Worm (Caenorhabditis elegans): ENCODE results near the gene R07E5.6.

The R07E5.6 gene

ce11 chrIII:4441781-4442180 is 43.2 kb downstream of the R07E5.6 start, which contains the start of gene nex-3:
nex-3 (plus strand) TSS chrIII:4442081.
- TF ChIP-seq zag-1 (tag; optimal IDR thresholded peaks at IDR 0.05) (no peak), F13H6.1 (tag; optimal IDR thresholded peaks at IDR 0.05) (no peak), mab-5 (tag; optimal IDR thresholded peaks at IDR 0.05) (no peak), ztf-4 (tag; optimal IDR thresholded peaks at IDR 0.05) (no peak), nhr-10 (tag; optimal IDR thresholded peaks at IDR 0.05) (no peak), lin-13 (GFP tag; optimal IDR thresholded peaks at IDR 0.05) (no peak), sma-3 (GFP tag; optimal IDR thresholded peaks at IDR 0.05) (no peak), nhr-237 (tag; optimal IDR thresholded peaks at IDR 0.05) (no peak), dmd-4 (tag; optimal IDR thresholded peaks at IDR 0.05) (no peak), R02D3.7 (tag; optimal IDR thresholded peaks at IDR 0.05) (no peak), nhr-25 (tag; optimal IDR thresholded peaks at IDR 0.05) (no peak), mbf-1 (tag; optimal IDR thresholded peaks at IDR 0.05) (no peak)

- no peak for TF ChIP-seq crh-2 (tag; optimal IDR thresholded peaks at IDR 0.05)
- TF ChIP-seq mab-5 (tag; optimal IDR thresholded peaks at IDR 0.05) = no peak
- no peak for TF ChIP-seq zag-1 (tag; optimal IDR thresholded peaks at IDR 0.05)
- no peak for TF ChIP-seq lin-11 (tag; optimal IDR thresholded peaks at IDR 0.05)
- no peak for TF ChIP-seq F13H6.1 (tag; optimal IDR thresholded peaks at IDR 0.05)
- no peak for TF ChIP-seq nhr-23 (tag; optimal IDR thresholded peaks at IDR 0.05)
- no peak for TF ChIP-seq lin-39 (tag; optimal IDR thresholded peaks at IDR 0.05)
- TF ChIP-seq unc-39 (tag; optimal IDR thresholded peaks at IDR 0.05) = no peak
- no peak for TF ChIP-seq ama-1 (optimal IDR thresholded peaks at IDR 0.05)
- TF ChIP-seq unc-62 (GFP tag; optimal IDR thresholded peaks at IDR 0.05) = no peak
- TF ChIP-seq nhr-25 (tag; optimal IDR thresholded peaks at IDR 0.05) = no peak
- TF ChIP-seq elt-3 (tag; optimal IDR thresholded peaks at IDR 0.05) = no peak
These were observed 45.9 kb downstream of the R07E5.6 start for ce11 chrIII:4444492-4444891.

- no peak for TF ChIP-seq alr-1 (tag; optimal IDR thresholded peaks at IDR 0.05)
- TF ChIP-seq sma-9 (GFP tag; optimal IDR thresholded peaks at IDR 0.05) = no peak
- no peak for TF ChIP-seq sma-9 (tag; optimal IDR thresholded peaks at IDR 0.05)
- no peak for TF ChIP-seq mbf-1 (tag; optimal IDR thresholded peaks at IDR 0.05)
- TF ChIP-seq sem-4 (tag; optimal IDR thresholded peaks at IDR 0.05) = no peak
- no peak for TF ChIP-seq blmp-1 (tag; optimal IDR thresholded peaks at IDR 0.05; ENCODE audit: insufficient read depth)
These were observed 49.5 kb downstream of the R07E5.6 start for ce11 chrIII:4448029-4448428.

- TF ChIP-seq C34F6.9 (tag; optimal IDR thresholded peaks at IDR 0.05) (peak; percentile 8), nhr-10 (tag; optimal IDR thresholded peaks at IDR 0.05) (no peak), nhr-21 (tag; optimal IDR thresholded peaks at IDR 0.05) (no peak), dmd-4 (tag; optimal IDR thresholded peaks at IDR 0.05) (no peak), fos-1 (tag; optimal IDR thresholded peaks at IDR 0.05) (peak; percentile 40), skn-1 (tag; optimal IDR thresholded peaks at IDR 0.05) (no peak), unc-39 (tag; optimal IDR thresholded peaks at IDR 0.05) (no peak), gmeb-1 (tag; optimal IDR thresholded peaks at IDR 0.05) (no peak), lsy-2 (tag; optimal IDR thresholded peaks at IDR 0.05) (peak in 1 of 2 experiments; percentile 25), ztf-1 (GFP tag; conservative IDR thresholded peaks at IDR 0.05) (no peak), nhr-23 (tag; optimal IDR thresholded peaks at IDR 0.05) (no peak), sma-3 (GFP tag; optimal IDR thresholded peaks at IDR 0.05) (no peak), lin-11 (tag; optimal IDR thresholded peaks at IDR 0.05) (no peak), Y55F3AM.14 (GFP tag; optimal IDR thresholded peaks at IDR 0.05) (no peak), mbf-1 (tag; optimal IDR thresholded peaks at IDR 0.05) (no peak), mdl-1 (tag; optimal IDR thresholded peaks at IDR 0.05) (no peak)
These were observed 50.8 kb downstream of the R07E5.6 start for ce11 chrIII:4449357-4449756.

ce11 chrIII:4449893-4450579 is 51.5 kb downstream of the R07E5.6 start, which contains the start of gene ceh-43:
ceh-43 (minus strand) TSS chrIII:4449943.
- TF ChIP-seq aly-2 (tag; optimal IDR thresholded peaks at IDR 0.05) (no peak), nhr-129 (tag; optimal IDR thresholded peaks at IDR 0.05) (no peak), unc-62 (GFP tag; optimal IDR thresholded peaks at IDR 0.05) (no peak), ztf-4 (tag; optimal IDR thresholded peaks at IDR 0.05) (no peak), lin-11 (tag; optimal IDR thresholded peaks at IDR 0.05) (no peak), peb-1 (tag; optimal IDR thresholded peaks at IDR 0.05) (no peak), mdl-1 (tag; optimal IDR thresholded peaks at IDR 0.05) (no peak), mab-5 (tag; optimal IDR thresholded peaks at IDR 0.05) (no peak), ZK546.5 (tag; optimal IDR thresholded peaks at IDR 0.05) (no peak), ztf-11 (tag; optimal IDR thresholded peaks at IDR 0.05) (no peak), lsy-2 (tag; optimal IDR thresholded peaks at IDR 0.05) (no peak), ceh-82 (tag; optimal IDR thresholded peaks at IDR 0.05) (no peak), gmeb-1 (tag; optimal IDR thresholded peaks at IDR 0.05) (no peak), C34F6.9 (tag; optimal IDR thresholded peaks at IDR 0.05) (no peak), Y55F3AM.14 (GFP tag; optimal IDR thresholded peaks at IDR 0.05) (no peak), crh-2 (tag; optimal IDR thresholded peaks at IDR 0.05) (no peak)

All from whole organism, L2 larva.